Fruit fly (Drosophila melanogaster) whole organism, embryonic: ENCODE data around the gene Dmtn.

Source experiments
- Bteb2 ChIP-seq: fragments of 200-800 bp; sonication (Bioruptor generic); optimal IDR thresholded peaks from 2 replicates; lab custom pipeline; 2016; ENCODE audit warnings: missing biosample characterization, missing genetic modification characterization
- CG1024 ChIP-seq: fragments of 200-800 bp; sonication (Bioruptor generic); IDR thresholded peaks from 2 replicates; pipeline ENCODE4 v1.3.6; 2022; ENCODE audit warnings: missing biosample characterization, missing genetic modification characterization
- CG11247 ChIP-seq: fragments of 200-800 bp; sonication (Bioruptor generic); IDR thresholded peaks from 2 replicates; pipeline ENCODE4 v1.3.6; 2022; ENCODE audit warnings: missing biosample characterization, missing genetic modification characterization
- CG11695 ChIP-seq: fragments of 200-800 bp; sonication (Bioruptor generic); IDR thresholded peaks from 3 replicates; pipeline ENCODE4 v1.3.6; 2022; ENCODE audit warnings: missing biosample characterization, missing genetic modification characterization
- CG12299 ChIP-seq: fragments of 200-800 bp; sonication (Bioruptor generic); optimal IDR thresholded peaks from 2 replicates; lab custom pipeline; 2018; ENCODE audit warnings: missing biosample characterization, mild to moderate bottlenecking, missing genetic modification characterization
- CG12659 ChIP-seq: fragments of 200-800 bp; sonication (Bioruptor generic); optimal IDR thresholded peaks from 3 replicates; lab custom pipeline; 2017; ENCODE audit warnings: mild to moderate bottlenecking, missing biosample characterization, missing genetic modification reagents, missing genetic modification characterization
- CG12744 ChIP-seq: fragments of 200-800 bp; sonication (Bioruptor generic); optimal IDR thresholded peaks from 2 replicates; lab custom pipeline; 2016; ENCODE audit warnings: missing biosample characterization, missing genetic modification characterization
- CG13424 ChIP-seq: fragments of 200-800 bp; sonication (Bioruptor generic); optimal IDR thresholded peaks from 2 replicates; lab custom pipeline; 2019; ENCODE audit warnings: missing biosample characterization, mild to moderate bottlenecking, missing genetic modification characterization, moderate library complexity
- CG14441 ChIP-seq: fragments of 200-800 bp; sonication (Bioruptor generic); IDR thresholded peaks from 2 replicates; pipeline ENCODE4 v1.3.6; 2022; ENCODE audit warnings: missing biosample characterization, missing genetic modification characterization
- CG16813 ChIP-seq: fragments of 200-800 bp; sonication (Bioruptor generic); IDR thresholded peaks from 3 replicates; pipeline ENCODE4 v1.3.6; 2022; ENCODE audit warnings: missing biosample characterization, missing genetic modification characterization; ENCODE audit not compliant: partially characterized antibody
- CG17328 ChIP-seq: fragments of 200-800 bp; sonication (Bioruptor generic); IDR thresholded peaks from 2 replicates; pipeline ENCODE4 v1.3.6; 2022; ENCODE audit warnings: missing biosample characterization, missing genetic modification characterization
- CG18476 ChIP-seq: fragments of 200-800 bp; sonication (Bioruptor generic); optimal IDR thresholded peaks from 2 replicates; lab custom pipeline; 2016; ENCODE audit warnings: missing biosample characterization, mild to moderate bottlenecking, missing genetic modification characterization
- CG2129 ChIP-seq: fragments of 200-800 bp; sonication (Bioruptor generic); IDR thresholded peaks from 2 replicates; pipeline ENCODE4 v1.3.6; 2022; ENCODE audit warnings: missing biosample characterization, missing genetic modification characterization; ENCODE audit not compliant: partially characterized antibody
- CG2202 ChIP-seq: fragments of 200-800 bp; sonication (Bioruptor generic); optimal IDR thresholded peaks from 2 replicates; lab custom pipeline; 2018; ENCODE audit warnings: missing biosample characterization, mild to moderate bottlenecking, missing genetic modification characterization
- CG30431 ChIP-seq: fragments of 200-800 bp; sonication (Bioruptor generic); optimal IDR thresholded peaks from 2 replicates; lab custom pipeline; 2017; ENCODE audit warnings: missing biosample characterization, missing genetic modification characterization
- CG3995 ChIP-seq: fragments of 200-800 bp; sonication (Bioruptor generic); optimal IDR thresholded peaks from 3 replicates; lab custom pipeline; 2016; ENCODE audit warnings: missing biosample characterization, missing genetic modification characterization
- CG4360 ChIP-seq: fragments of 200-800 bp; sonication (Bioruptor generic); IDR thresholded peaks from 2 replicates; pipeline ENCODE4 v1.3.6; 2022; ENCODE audit warnings: missing biosample characterization, missing genetic modification characterization
- CG4707 ChIP-seq: fragments of 200-800 bp; sonication (Bioruptor generic); optimal IDR thresholded peaks from 2 replicates; lab custom pipeline; 2018; ENCODE audit warnings: missing biosample characterization, mild to moderate bottlenecking, missing genetic modification characterization, moderate library complexity
- CG6689 ChIP-seq: fragments of 200-800 bp; sonication (Bioruptor generic); IDR thresholded peaks from 2 replicates; pipeline ENCODE4 v1.3.6; 2022; ENCODE audit warnings: missing biosample characterization, missing genetic modification characterization
- CG7839 ChIP-seq: fragments of 200-800 bp; sonication (Bioruptor generic); optimal IDR thresholded peaks from 3 replicates; lab custom pipeline; 2018; ENCODE audit warnings: missing biosample characterization, mild to moderate bottlenecking, missing genetic modification characterization, moderate library complexity
- CG8359 ChIP-seq: fragments of 200-800 bp; sonication (Bioruptor generic); optimal IDR thresholded peaks from 2 replicates; lab custom pipeline; 2017; ENCODE audit warnings: missing biosample characterization, mild to moderate bottlenecking, missing genetic modification characterization, borderline replicate concordance
- Dek ChIP-seq: fragments of 200-800 bp; sonication (Bioruptor generic); optimal IDR thresholded peaks from 3 replicates; lab custom pipeline; 2019; ENCODE audit warnings: missing biosample characterization, mild to moderate bottlenecking, missing genetic modification characterization, moderate library complexity
- Gsc ChIP-seq: fragments of 200-800 bp; sonication (Bioruptor generic); IDR thresholded peaks from 2 replicates; pipeline ENCODE4 v1.3.6; 2022; ENCODE audit warnings: missing biosample characterization, missing genetic modification characterization
- H15 ChIP-seq: fragments of 200-800 bp; sonication (Bioruptor generic); IDR thresholded peaks from 3 replicates; pipeline ENCODE4 v1.3.6; 2022; ENCODE audit warnings: missing biosample characterization, missing genetic modification characterization
- HmgZ ChIP-seq: fragments of 200-800 bp; sonication (Bioruptor generic); optimal IDR thresholded peaks from 2 replicates; lab custom pipeline; 2018; ENCODE audit warnings: missing biosample characterization, mild to moderate bottlenecking, missing genetic modification characterization
- Hmx ChIP-seq: fragments of 200-800 bp; sonication (Bioruptor generic); optimal IDR thresholded peaks from 2 replicates; lab custom pipeline; 2016; ENCODE audit warnings: missing biosample characterization, missing genetic modification characterization
- Kr ChIP-seq: fragments of 200-800 bp; sonication (Bioruptor generic); optimal IDR thresholded peaks from 2 replicates; lab custom pipeline; 2017; ENCODE audit warnings: missing biosample characterization, mild to moderate bottlenecking, missing genetic modification characterization
- MESR4 ChIP-seq: fragments of 200-800 bp; sonication (Bioruptor generic); optimal IDR thresholded peaks from 2 replicates; lab custom pipeline; 2018; ENCODE audit warnings: missing biosample characterization, mild to moderate bottlenecking, missing genetic modification characterization, moderate library complexity
- Mes4 ChIP-seq: fragments of 200-800 bp; sonication (Bioruptor generic); optimal IDR thresholded peaks from 2 replicates; lab custom pipeline; 2016; ENCODE audit warnings: missing biosample characterization, missing genetic modification characterization
- Nf-YA ChIP-seq: fragments of 200-800 bp; sonication (Bioruptor generic); IDR thresholded peaks from 2 replicates; pipeline ENCODE4 v1.3.6; 2022; ENCODE audit warnings: missing biosample characterization, missing genetic modification characterization
- Oli ChIP-seq: fragments of 200-800 bp; sonication (Bioruptor generic); optimal IDR thresholded peaks from 2 replicates; lab custom pipeline; 2018; ENCODE audit warnings: missing biosample characterization, mild to moderate bottlenecking, missing genetic modification characterization, moderate library complexity
- Usf ChIP-seq: fragments of 200-800 bp; sonication (Bioruptor generic); optimal IDR thresholded peaks from 2 replicates; lab custom pipeline; 2017; ENCODE audit warnings: missing genotype, missing biosample characterization, missing genetic modification characterization
- Xrp1 ChIP-seq: fragments of 200-800 bp; sonication (Bioruptor generic); IDR thresholded peaks from 2 replicates; pipeline ENCODE4 v1.3.6; 2022; ENCODE audit warnings: missing biosample characterization, missing genetic modification characterization
- amos ChIP-seq: fragments of 200-800 bp; sonication (Bioruptor generic); IDR thresholded peaks from 2 replicates; pipeline ENCODE4 v1.3.6; 2022; ENCODE audit warnings: missing biosample characterization, missing genetic modification characterization; ENCODE audit not compliant: partially characterized antibody
- ash1 ChIP-seq: fragments of 200-800 bp; sonication (Bioruptor generic); optimal IDR thresholded peaks from 2 replicates; lab custom pipeline; 2018; ENCODE audit warnings: missing biosample characterization, mild to moderate bottlenecking, missing genetic modification characterization
- bowl ChIP-seq: fragments of 200-800 bp; sonication (Bioruptor generic); IDR thresholded peaks from 2 replicates; pipeline ENCODE4 v1.3.6; 2022; ENCODE audit warnings: missing biosample characterization, missing genetic modification characterization
- chif ChIP-seq, 2 experiments: fragments of 200-800 bp; sonication (Bioruptor generic); optimal IDR thresholded peaks; 3 replicates each; lab custom pipeline; 2016; ENCODE audit warnings: missing biosample characterization in 2 of 2, missing genetic modification characterization in 2 of 2
- cwo ChIP-seq: fragments of 200-800 bp; sonication (Bioruptor generic); optimal IDR thresholded peaks from 3 replicates; lab custom pipeline; 2017; ENCODE audit warnings: missing biosample characterization, missing genetic modification characterization, mild to moderate bottlenecking, moderate library complexity, missing genetic modification reagents
- dimm ChIP-seq: fragments of 200-800 bp; sonication (Bioruptor generic); IDR thresholded peaks from 2 replicates; pipeline ENCODE4 v1.3.6; 2022; ENCODE audit warnings: missing biosample characterization, missing genetic modification characterization
- disco-r ChIP-seq: fragments of 200-800 bp; sonication (Bioruptor generic); optimal IDR thresholded peaks from 2 replicates; lab custom pipeline; 2016; ENCODE audit warnings: missing biosample characterization, missing genetic modification characterization
- gfzf ChIP-seq: fragments of 200-800 bp; sonication (Bioruptor generic); optimal IDR thresholded peaks from 2 replicates; lab custom pipeline; 2016; ENCODE audit warnings: missing biosample characterization, mild to moderate bottlenecking, missing genetic modification characterization, moderate library complexity
- grau ChIP-seq: fragments of 200-800 bp; optimal IDR thresholded peaks from 3 replicates; lab custom pipeline; 2019; ENCODE audit warnings: missing biosample characterization, mild to moderate bottlenecking, missing genetic modification characterization, moderate library complexity
- jing ChIP-seq: fragments of 200-800 bp; sonication (Bioruptor generic); optimal IDR thresholded peaks from 2 replicates; lab custom pipeline; 2018; ENCODE audit warnings: missing biosample characterization, mild to moderate bottlenecking, missing genetic modification characterization
- kay ChIP-seq: fragments of 200-800 bp; sonication (Bioruptor generic); optimal IDR thresholded peaks from 2 replicates; lab custom pipeline; 2016; ENCODE audit warnings: missing biosample characterization, missing genetic modification characterization
- lab ChIP-seq: fragments of 200-800 bp; sonication (Bioruptor generic); optimal IDR thresholded peaks from 3 replicates; lab custom pipeline; 2017; ENCODE audit warnings: missing biosample characterization, missing genetic modification characterization, mild to moderate bottlenecking, moderate library complexity, missing genetic modification reagents
- nom ChIP-seq: fragments of 200-800 bp; sonication (Bioruptor generic); optimal IDR thresholded peaks from 2 replicates; lab custom pipeline; 2017; ENCODE audit warnings: missing biosample characterization, missing genetic modification characterization, mild to moderate bottlenecking, moderate library complexity, missing genetic modification reagents
- pnt ChIP-seq: fragments of 200-800 bp; sonication (Bioruptor generic); optimal IDR thresholded peaks from 3 replicates; lab custom pipeline; 2016; ENCODE audit warnings: missing biosample characterization, missing genetic modification characterization
- rib ChIP-seq: fragments of 200-800 bp; sonication (Bioruptor generic); IDR thresholded peaks from 2 replicates; pipeline ENCODE4 v1.3.6; 2022; ENCODE audit warnings: missing biosample characterization, missing genetic modification characterization
- slbo ChIP-seq: fragments of 200-800 bp; sonication (Bioruptor generic); IDR thresholded peaks from 2 replicates; pipeline ENCODE4 v1.3.6; 2022; ENCODE audit warnings: missing biosample characterization, missing genetic modification characterization
- stc ChIP-seq: fragments of 200-800 bp; sonication (Bioruptor generic); IDR thresholded peaks from 2 replicates; pipeline ENCODE4 v1.3.6; 2022; ENCODE audit warnings: missing biosample characterization, missing genetic modification characterization
- vvl ChIP-seq: fragments of 200-800 bp; sonication (Bioruptor generic); IDR thresholded peaks from 2 replicates; pipeline ENCODE4 v1.3.6; 2022; ENCODE audit warnings: missing biosample characterization, missing genetic modification characterization

Gene Dmtn

DNA sequence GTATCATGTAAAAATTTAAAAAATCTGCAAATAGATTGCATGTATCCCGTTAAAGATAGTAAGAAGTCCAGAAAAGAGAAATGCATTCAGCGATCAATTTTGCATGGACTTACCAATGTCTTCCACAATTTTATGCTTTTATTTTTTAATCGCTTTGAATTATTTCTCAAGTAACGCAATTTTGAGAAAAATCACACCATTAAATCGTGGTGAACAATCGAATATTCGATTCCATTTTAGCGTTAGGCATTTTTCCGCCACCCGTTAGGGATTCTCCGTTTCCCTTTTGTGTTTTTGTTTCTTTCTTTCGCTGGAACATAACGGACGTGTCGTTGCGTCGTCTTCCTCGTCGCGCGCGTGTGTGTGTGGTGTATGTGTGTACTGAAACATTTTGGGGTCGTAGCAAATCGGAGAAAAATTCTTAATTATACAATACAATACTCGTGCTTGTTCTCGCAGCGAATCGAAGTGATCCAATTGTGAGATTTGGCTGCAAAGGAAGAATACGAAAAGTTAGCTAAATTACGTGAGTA lies 937 bp upstream of the Dmtn start, which contains the start of gene gpp (continued):
- TF ChIP-seq nom (GFP tag; lab: Kevin White, UChicago) (peak; percentile 58), CG2129 (GFP tag; lab: Robert Waterston, UW) (no peak), rib (GFP tag; lab: Robert Waterston, UW) (no peak), H15 (no peak), CG12744 (GFP tag; lab: Kevin White, UChicago) (no peak), bowl (GFP tag; lab: Robert Waterston, UW) (no peak), MESR4 (peak; percentile 59), Dek (tag; lab: Kevin White, UChicago) (no peak), grau (tag; lab: Kevin White, UChicago) (peak; percentile 9), pnt (GFP tag; lab: Kevin White, UChicago) (no peak), CG2202 (no peak), Kr (GFP tag; lab: Kevin White, UChicago) (peak; percentile 19), Oli (tag; lab: Kevin White, UChicago) (no peak), CG11247 (no peak), gfzf (peak; percentile 97), CG12299 (tag; lab: Kevin White, UChicago) (peak; percentile 47), lab (GFP tag; lab: Kevin White, UChicago) (no peak), CG4360 (no peak), cwo (peak; percentile 59), CG4707 (GFP tag; lab: Kevin White, UChicago) (no peak), Usf (no peak), CG16813 (no peak), HmgZ (peak; percentile 32), chif (GFP tag; optimal IDR thresholded peaks at IDR 0.05; lab: Kevin White, UChicago) (peak in 1 of 2 experiments; percentile 34), CG17328 (GFP tag; lab: Robert Waterston, UW) (no peak), kay (GFP tag; lab: Kevin White, UChicago) (no peak), Hmx (GFP tag; lab: Kevin White, UChicago) (no peak), dimm (no peak), CG7839 (tag; lab: Kevin White, UChicago) (no peak), CG30431 (GFP tag; lab: Kevin White, UChicago) (no peak), stc (GFP tag; lab: Robert Waterston, UW) (no peak), jing (GFP tag; lab: Kevin White, UChicago) (no peak), CG8359 (GFP tag; lab: Kevin White, UChicago) (no peak), CG13424 (tag; lab: Kevin White, UChicago) (no peak), Nf-YA (GFP tag; lab: Robert Waterston, UW) (no peak), Gsc (GFP tag; lab: Robert Waterston, UW) (no peak), CG3995 (peak; percentile 97), slbo (GFP tag; lab: Robert Waterston, UW) (no peak), CG6689 (GFP tag; lab: Robert Waterston, UW) (no peak), Xrp1 (no peak), CG11695 (GFP tag; lab: Robert Waterston, UW) (no peak), disco-r (GFP tag; lab: Kevin White, UChicago) (no peak), CG14441 (GFP tag; lab: Robert Waterston, UW) (no peak), CG12659 (GFP tag; lab: Kevin White, UChicago) (peak; percentile 55), Bteb2 (GFP tag; lab: Kevin White, UChicago) (peak; percentile 11), amos (no peak), ash1 (GFP tag; lab: Kevin White, UChicago) (peak; percentile 20), CG18476 (no peak), vvl (no peak), CG1024 (GFP tag; lab: Robert Waterston, UW) (no peak), Mes4 (no peak)
